Fruit fly (Drosophila melanogaster) whole organism, wandering third instar larva: Measurements from ENCODE around the gene CG6149.
A peak's percentile ranks its signal among the peaks of the same experiment; 100 is the strongest.

Source experiments
- Abd-B ChIP-seq: fragments of >200 bp; optimal IDR thresholded peaks from 2 replicates; lab custom pipeline; 2017; ENCODE audit warnings: missing biosample characterization, missing genetic modification characterization
- CG9705 ChIP-seq: fragments of 200-800 bp; sonication (Bioruptor generic); optimal IDR thresholded peaks from 2 replicates; lab custom pipeline; 2018; ENCODE audit warnings: missing biosample characterization, mild to moderate bottlenecking, missing genetic modification characterization
- CrebA ChIP-seq: fragments of 200-800 bp; sonication (Bioruptor generic); optimal IDR thresholded peaks from 2 replicates; lab custom pipeline; 2016; ENCODE audit warnings: missing biosample characterization, mild to moderate bottlenecking, missing genetic modification characterization, borderline replicate concordance
- Dif ChIP-seq: fragments of 200-275, 200-300 bp; sonication (Bioruptor generic); optimal IDR thresholded peaks from 2 replicates; lab custom pipeline; 2018; ENCODE audit warnings: missing biosample characterization, missing genetic modification characterization; ENCODE audit not compliant: partially characterized antibody
- GATAd ChIP-seq: sonication (Bioruptor generic); optimal IDR thresholded peaks from 2 replicates; lab custom pipeline; 2016; ENCODE audit warnings: missing biosample characterization, missing genetic modification characterization
- HLH106 ChIP-seq: fragments of 200-800 bp; optimal IDR thresholded peaks from 3 replicates; lab custom pipeline; 2019; ENCODE audit warnings: missing biosample characterization, mild to moderate bottlenecking, missing genetic modification characterization, moderate library complexity
- Hnf4 ChIP-seq: fragments of 200-800 bp; sonication (Bioruptor generic); optimal IDR thresholded peaks from 2 replicates; lab custom pipeline; 2016; ENCODE audit warnings: missing biosample characterization, mild to moderate bottlenecking, missing genetic modification characterization
- Hr78 ChIP-seq: fragments of >200 bp; optimal IDR thresholded peaks from 2 replicates; lab custom pipeline; 2017; ENCODE audit warnings: missing biosample characterization, missing genetic modification characterization
- Hr83 ChIP-seq: fragments of 200-300 bp; sonication (Bioruptor generic); optimal IDR thresholded peaks from 2 replicates; lab custom pipeline; 2016; ENCODE audit warnings: missing biosample characterization, mild to moderate bottlenecking, missing genetic modification characterization, moderate library complexity; ENCODE audit not compliant: poor library complexity, severe bottlenecking
- Jra ChIP-seq: sonication (Bioruptor generic); optimal IDR thresholded peaks from 2 replicates; lab custom pipeline; 2016; ENCODE audit warnings: missing biosample characterization, missing genetic modification characterization
- Mio ChIP-seq: sonication (Bioruptor generic); optimal IDR thresholded peaks from 2 replicates; lab custom pipeline; 2016; ENCODE audit warnings: missing biosample characterization, missing genetic modification characterization
- Myc ChIP-seq: fragments of >200 bp; optimal IDR thresholded peaks from 2 replicates; lab custom pipeline; 2017
- OdsH ChIP-seq: fragments of 200-800 bp; sonication (Bioruptor generic); optimal IDR thresholded peaks from 2 replicates; lab custom pipeline; 2016; ENCODE audit warnings: missing biosample characterization, mild to moderate bottlenecking, missing genetic modification characterization
- Rel ChIP-seq, 2 experiments: fragments of 200-800 bp; sonication (Bioruptor generic) in 1 of 2; optimal IDR thresholded peaks; 2 replicates in 1 of 2; 3 replicates in 1 of 2; lab custom pipeline; 2016 to 2019; ENCODE audit warnings: mild to moderate bottlenecking in 2 of 2, missing biosample characterization in 2 of 2, missing genetic modification characterization in 2 of 2, moderate library complexity in 1 of 2
- Sp1 ChIP-seq: fragments of 200-800 bp; sonication (Bioruptor generic); optimal IDR thresholded peaks from 3 replicates; lab custom pipeline; 2019; ENCODE audit warnings: missing biosample characterization, mild to moderate bottlenecking, missing genetic modification characterization, moderate library complexity
- br ChIP-seq: fragments of 200-800 bp; sonication (Bioruptor generic); optimal IDR thresholded peaks from 2 replicates; lab custom pipeline; 2016; ENCODE audit warnings: missing biosample characterization, missing genetic modification characterization
- dl ChIP-seq, 2 experiments: fragments of 175-275, 200-275 bp in 1 of 2; fragments of 200-275 bp in 1 of 2; sonication (Bioruptor generic); optimal IDR thresholded peaks; lab custom pipeline; 2018; ENCODE audit warnings: mild to moderate bottlenecking in 2 of 2, missing biosample characterization in 2 of 2, missing genetic modification characterization in 2 of 2, moderate library complexity in 2 of 2; ENCODE audit not compliant: partially characterized antibody in 2 of 2, insufficient read depth in 1 of 2
- dmrt93B ChIP-seq: fragments of 200-800 bp; sonication (Bioruptor generic); optimal IDR thresholded peaks from 2 replicates; lab custom pipeline; 2018; ENCODE audit warnings: missing biosample characterization, mild to moderate bottlenecking, missing genetic modification characterization
- dsf ChIP-seq: sonication (Bioruptor generic); optimal IDR thresholded peaks from 2 replicates; lab custom pipeline; 2016; ENCODE audit warnings: missing biosample characterization, missing genetic modification characterization, borderline replicate concordance
- ey ChIP-seq: fragments of 200-800 bp; sonication (Bioruptor generic); optimal IDR thresholded peaks from 2 replicates; lab custom pipeline; 2016; ENCODE audit warnings: missing biosample characterization, missing genetic modification characterization
- foxo ChIP-seq, 2 experiments: fragments of 200-800 bp; sonication (Bioruptor generic); optimal IDR thresholded peaks; 2 replicates in 1 of 2; 3 replicates in 1 of 2; lab custom pipeline; 2016 to 2017; ENCODE audit warnings: missing biosample characterization in 2 of 2, missing genetic modification characterization in 2 of 2
- fru ChIP-seq: fragments of 200-800 bp; sonication (Bioruptor generic); optimal IDR thresholded peaks from 3 replicates; lab custom pipeline; 2016; ENCODE audit warnings: missing biosample characterization, mild to moderate bottlenecking, missing genetic modification characterization
- jim ChIP-seq: fragments of 175-275, 200-325 bp; sonication (Bioruptor generic); optimal IDR thresholded peaks from 2 replicates; lab custom pipeline; 2016; ENCODE audit warnings: missing biosample characterization, mild to moderate bottlenecking, missing genetic modification characterization
- lola ChIP-seq: fragments of >200 bp; optimal IDR thresholded peaks from 2 replicates; lab custom pipeline; 2017; ENCODE audit warnings: missing biosample characterization, missing genetic modification characterization
- psq ChIP-seq: fragments of 200-800 bp; sonication (Bioruptor generic); optimal IDR thresholded peaks from 3 replicates; lab custom pipeline; 2017; ENCODE audit warnings: missing biosample characterization, mild to moderate bottlenecking, missing genetic modification characterization, moderate library complexity
- rgr ChIP-seq: fragments of 200-800 bp; sonication (Bioruptor generic); optimal IDR thresholded peaks from 3 replicates; lab custom pipeline; 2016; ENCODE audit warnings: missing biosample characterization, mild to moderate bottlenecking, missing genetic modification characterization
- sage ChIP-seq: fragments of 200-800 bp; sonication (Bioruptor generic); optimal IDR thresholded peaks from 2 replicates; lab custom pipeline; 2016; ENCODE audit warnings: missing biosample characterization, mild to moderate bottlenecking, missing genetic modification characterization
- woc ChIP-seq: sonication (Bioruptor generic); optimal IDR thresholded peaks from 2 replicates; lab custom pipeline; 2016; ENCODE audit warnings: missing biosample characterization, mild to moderate bottlenecking, missing genetic modification characterization

Gene CG6149

DNA sequence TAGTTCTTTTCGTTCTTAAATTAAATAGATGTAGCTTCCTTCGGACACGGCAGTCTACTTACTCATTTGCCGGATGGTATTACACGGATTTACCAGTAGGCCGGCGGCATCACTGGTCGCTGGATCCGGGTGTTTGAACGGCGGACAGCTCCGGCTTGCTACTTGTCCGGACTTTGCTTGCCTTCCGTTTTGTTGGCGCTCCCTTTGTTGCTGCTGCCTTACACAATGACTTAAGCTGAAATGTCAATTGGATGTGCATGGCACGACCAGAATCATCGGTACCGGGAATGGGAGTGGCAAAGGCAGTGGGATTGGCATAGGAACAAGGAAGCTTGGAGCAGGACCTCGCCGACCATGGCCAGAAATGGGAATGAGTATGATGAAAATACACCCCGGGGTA is 45.0 kb upstream of the CG6149 start:
- TF ChIP-seq Abd-B (no peak), dsf (no peak), CG9705 (GFP tag; lab: Kevin White, UChicago) (no peak), HLH106 (no peak), fru (GFP tag; lab: Kevin White, UChicago) (no peak), Mio (GFP tag; lab: Kevin White, UChicago) (no peak), OdsH (GFP tag; lab: Kevin White, UChicago) (no peak), Dif (GFP tag; lab: Kevin White, UChicago) (no peak), jim (GFP tag; lab: Kevin White, UChicago) (no peak), ey (GFP tag; lab: Kevin White, UChicago) (no peak)

DNA sequence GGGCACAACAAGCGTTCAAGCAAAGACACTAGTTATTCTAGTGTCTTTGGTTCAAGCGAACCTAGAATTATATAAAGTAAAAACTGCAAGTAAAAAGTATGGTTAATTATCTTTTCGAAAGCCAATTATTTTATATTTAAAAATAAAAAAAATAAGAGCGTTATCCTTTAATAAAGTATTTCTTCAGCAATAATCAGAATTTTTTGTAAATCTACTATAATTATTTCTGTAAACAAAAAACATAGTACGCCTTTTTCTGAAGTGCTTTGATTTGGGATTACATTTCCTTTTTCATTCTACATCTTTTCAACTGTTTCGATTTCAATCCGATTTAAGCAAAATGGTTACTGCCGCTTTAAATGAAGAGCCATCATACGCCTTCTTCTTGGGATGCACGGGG is 39.4 kb upstream of the CG6149 start, which contains the start of gene Vha16-2:
Gene Vha16-2 (plus strand): TSS at position 301 of the 400 bp plus-strand sequence.
- TF ChIP-seq Hr78 (GFP tag; lab: Kevin White, UChicago) (no peak), HLH106 (no peak), OdsH (GFP tag; lab: Kevin White, UChicago) (no peak), dmrt93B (GFP tag; lab: Kevin White, UChicago) (no peak)

DNA sequence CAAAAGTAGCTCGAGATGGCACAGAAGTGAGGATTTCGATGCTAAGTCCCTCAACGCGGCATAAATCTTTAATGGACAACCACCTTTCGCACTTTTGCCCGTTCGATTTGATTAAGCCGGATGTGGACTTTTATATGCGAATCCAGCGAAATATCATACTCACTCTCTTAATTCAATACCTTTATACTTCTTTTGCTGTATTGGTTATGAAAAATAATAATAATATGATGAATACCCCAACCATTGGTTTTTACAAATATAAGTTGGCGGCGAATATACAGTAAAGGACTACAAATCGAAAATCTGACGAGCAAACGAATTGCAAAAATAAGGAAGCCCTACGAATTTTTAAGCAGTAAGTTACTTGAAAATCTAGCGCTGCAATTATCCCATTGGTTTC is 37.7 kb upstream of the CG6149 start, which contains the start of gene Vha16-3:
Gene Vha16-3 (plus strand): TSS at position 301 of the 400 bp plus-strand sequence.
- no peak for TF ChIP-seq Hnf4 (GFP tag; lab: Kevin White, UChicago)
- no peak for TF ChIP-seq dl (GFP tag; optimal IDR thresholded peaks at IDR 0.05; lab: Kevin White, UChicago; ENCODE audit: insufficient read depth in 1 of 2, partially characterized antibody in 2 of 2)
- TF ChIP-seq Mio (GFP tag; lab: Kevin White, UChicago): no peak
- no peak for TF ChIP-seq Rel (GFP tag; optimal IDR thresholded peaks at IDR 0.05; lab: Kevin White, UChicago)
- no peak for TF ChIP-seq Rel (tag; optimal IDR thresholded peaks at IDR 0.05; lab: Kevin White, UChicago)
- no peak for TF ChIP-seq Hr83 (GFP tag; lab: Kevin White, UChicago)
- TF ChIP-seq CrebA: no peak
- TF ChIP-seq GATAd (GFP tag; lab: Kevin White, UChicago): no peak

DNA sequence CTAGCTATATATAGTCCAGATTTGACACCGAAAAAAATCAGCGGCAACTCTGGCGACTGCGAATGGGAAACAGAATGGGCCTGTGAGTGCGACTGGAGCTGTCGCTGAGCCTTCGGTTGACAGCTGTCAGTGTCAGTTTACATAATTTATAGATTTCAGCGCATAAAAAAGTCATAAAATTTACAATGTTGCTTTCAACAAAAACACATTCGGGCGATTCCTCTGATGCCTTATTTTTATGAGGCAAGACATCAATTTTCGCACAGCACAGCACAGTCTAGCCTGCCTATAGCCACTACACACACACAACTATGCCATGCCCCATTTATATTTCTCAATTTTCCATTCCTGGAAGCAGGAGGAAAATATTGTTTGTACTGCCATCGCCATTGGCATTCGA is 37.1 kb upstream of the CG6149 start:
- TF ChIP-seq Abd-B: no peak
- TF ChIP-seq fru (GFP tag; lab: Kevin White, UChicago): no peak
- no peak for TF ChIP-seq foxo (GFP tag; optimal IDR thresholded peaks at IDR 0.05; lab: Kevin White, UChicago)
- no peak for TF ChIP-seq Dif (GFP tag; lab: Kevin White, UChicago)
- no peak for TF ChIP-seq dl (GFP tag; optimal IDR thresholded peaks at IDR 0.05; lab: Kevin White, UChicago; ENCODE audit: insufficient read depth in 1 of 2, partially characterized antibody in 2 of 2)
- no peak for TF ChIP-seq lola (GFP tag; lab: Kevin White, UChicago)
- no peak for TF ChIP-seq Myc (lab: Kevin White, UChicago)
- TF ChIP-seq woc (GFP tag; lab: Kevin White, UChicago): no peak
- TF ChIP-seq Hr78 (GFP tag; lab: Kevin White, UChicago): no peak
- TF ChIP-seq, all 38 proteins: peak for 0

DNA sequence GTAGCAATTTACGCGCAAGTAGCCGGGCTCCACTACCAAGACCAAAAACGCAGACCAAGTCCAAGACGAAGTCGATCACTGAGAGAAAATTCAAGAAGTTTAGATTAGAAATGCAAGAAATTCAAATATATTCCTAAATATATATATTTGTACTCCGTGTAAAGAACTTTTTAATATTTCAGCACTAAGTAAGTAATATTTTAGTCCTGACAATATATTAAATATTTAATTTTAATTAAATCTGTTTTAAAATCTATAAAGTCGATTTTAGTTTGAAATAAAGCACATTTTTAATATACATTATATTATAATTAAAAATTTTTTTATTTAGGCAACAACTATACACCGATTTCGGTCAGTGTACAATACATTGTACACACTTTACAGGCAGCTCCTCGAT is 31.7 kb upstream of the CG6149 start:
- TF ChIP-seq OdsH (GFP tag; lab: Kevin White, UChicago) (peak; percentile 24), Jra (no peak), Dif (GFP tag; lab: Kevin White, UChicago) (no peak), HLH106 (peak; percentile 63), foxo (GFP tag; optimal IDR thresholded peaks at IDR 0.05; lab: Kevin White, UChicago) (peak in 1 of 2 experiments; percentile 43), dmrt93B (GFP tag; lab: Kevin White, UChicago) (peak; percentile 25), fru (GFP tag; lab: Kevin White, UChicago) (peak; percentile 7), sage (GFP tag; lab: Kevin White, UChicago) (no peak), Sp1 (GFP tag; lab: Kevin White, UChicago) (peak; percentile 55), psq (GFP tag; lab: Kevin White, UChicago) (peak; percentile 46)
- TF ChIP-seq, all 38 proteins: peak for 7

DNA sequence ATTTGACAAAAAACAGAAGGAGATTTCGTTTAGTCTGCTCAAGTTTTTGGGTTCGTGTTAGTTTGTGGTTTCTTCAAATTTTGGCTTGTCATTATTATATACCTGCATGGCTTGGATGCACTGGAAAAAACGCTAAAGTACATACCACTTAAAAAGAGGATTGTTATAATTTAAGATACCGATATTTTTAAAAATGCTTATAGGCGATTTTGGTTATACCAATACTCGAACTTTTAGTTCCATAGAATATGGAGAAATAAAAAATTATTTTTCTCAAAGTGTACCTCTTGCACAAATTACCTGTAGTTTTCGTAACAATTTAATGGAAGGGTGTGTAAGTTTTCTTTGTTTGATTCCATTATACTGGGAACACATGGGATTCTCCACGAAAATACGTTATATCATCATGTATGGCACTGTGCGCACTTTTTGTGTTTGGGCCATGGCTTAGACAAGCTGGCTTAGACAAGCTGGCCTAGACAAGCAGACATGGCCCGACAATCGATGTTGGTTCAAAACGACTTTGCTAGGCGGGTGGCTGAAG is 30.2 kb upstream of the CG6149 start, which contains the start of gene Fum3:
Gene Fum3 (minus strand): TSS at position 494 of the 544 bp plus-strand sequence.
- TF ChIP-seq lola (GFP tag; lab: Kevin White, UChicago) (no peak), Hr83 (GFP tag; lab: Kevin White, UChicago) (no peak), rgr (no peak), Dif (GFP tag; lab: Kevin White, UChicago) (no peak), br (GFP tag; lab: Kevin White, UChicago) (no peak), foxo (GFP tag; optimal IDR thresholded peaks at IDR 0.05; lab: Kevin White, UChicago) (no peak), Jra (no peak), ey (GFP tag; lab: Kevin White, UChicago) (no peak), woc (GFP tag; lab: Kevin White, UChicago) (no peak)
